Worm (Caenorhabditis elegans): Measurements from ENCODE around the gene phat-8.

The phat-8 gene

DNA sequence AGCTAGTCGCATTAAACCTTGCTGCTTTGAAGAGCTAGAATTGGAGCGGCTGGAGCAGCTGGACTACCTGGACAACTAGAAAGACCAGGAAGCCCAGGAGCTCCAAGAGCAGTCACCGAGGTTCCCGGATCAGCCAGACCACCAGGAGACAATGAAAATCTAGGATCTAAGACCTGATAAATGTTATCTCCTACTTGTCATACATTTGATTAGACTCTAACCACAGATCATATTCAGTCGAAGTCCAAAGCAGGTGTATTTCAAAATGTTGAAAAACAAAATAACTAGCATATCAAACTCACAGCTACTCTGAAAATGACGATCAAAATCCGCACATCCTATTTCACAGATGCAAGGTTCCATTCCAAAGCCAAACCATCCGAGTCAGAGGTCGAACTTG is 20.3 kb downstream of the phat-8 start, which contains the start of gene srz-6:
Gene srz-6 (plus strand): TSS at position 301 of the 400 bp plus-strand sequence.
- TF ChIP-seq unc-130 (tag; optimal IDR thresholded peaks at IDR 0.05) (no peak), pqm-1 (tag; optimal IDR thresholded peaks at IDR 0.05) (no peak), pax-3 (tag; optimal IDR thresholded peaks at IDR 0.05) (no peak), rnt-1 (tag; optimal IDR thresholded peaks at IDR 0.05) (no peak), unc-86 (tag; optimal IDR thresholded peaks at IDR 0.05) (no peak), C04F5.9 (tag; optimal IDR thresholded peaks at IDR 0.05) (no peak), ama-1 (optimal IDR thresholded peaks at IDR 0.05) (no peak), sup-37 (GFP tag; optimal IDR thresholded peaks at IDR 0.05) (no peak), aly-2 (tag; optimal IDR thresholded peaks at IDR 0.05) (no peak), mef-2 (tag; optimal IDR thresholded peaks at IDR 0.05) (no peak), ztf-11 (tag; optimal IDR thresholded peaks at IDR 0.05) (no peak), snu-23 (GFP tag; optimal IDR thresholded peaks at IDR 0.05) (no peak), nhr-20 (tag; optimal IDR thresholded peaks at IDR 0.05) (no peak), lin-14 (GFP tag; optimal IDR thresholded peaks at IDR 0.05) (no peak), efl-3 (GFP tag; optimal IDR thresholded peaks at IDR 0.05) (no peak), elt-3 (tag; optimal IDR thresholded peaks at IDR 0.05) (no peak)

DNA sequence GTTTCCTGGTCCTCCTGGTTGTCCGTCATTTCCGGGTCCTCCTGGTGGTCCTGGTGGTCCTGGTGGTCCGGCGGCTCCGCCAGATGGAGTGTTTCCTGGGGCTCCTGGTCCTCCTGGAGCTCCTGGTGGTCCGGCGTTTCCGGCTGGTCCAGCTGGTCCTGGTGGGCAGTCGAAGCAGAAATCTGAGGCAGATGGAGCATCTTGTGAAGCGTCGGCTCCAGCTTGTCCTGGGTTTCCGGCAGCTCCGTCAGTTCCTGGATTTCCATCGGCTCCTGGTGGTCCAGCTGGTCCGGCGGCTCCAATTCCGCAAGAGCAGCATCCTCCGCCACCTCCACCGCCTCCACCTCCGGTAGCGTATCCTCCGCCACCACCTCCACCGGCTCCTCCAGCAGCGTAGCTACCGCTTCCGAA is 22.5 kb downstream of the phat-8 start:
- TF ChIP-seq ceh-90 (tag; optimal IDR thresholded peaks at IDR 0.05) (no peak), ceh-8 (GFP tag; optimal IDR thresholded peaks at IDR 0.05) (peak; percentile 50), elt-2 (tag; optimal IDR thresholded peaks at IDR 0.05) (no peak), pag-3 (tag; optimal IDR thresholded peaks at IDR 0.05; ENCODE audit: borderline replicate concordance, insufficient read depth) (no peak), nhr-71 (tag; optimal IDR thresholded peaks at IDR 0.05) (no peak), nhr-77 (tag; optimal IDR thresholded peaks at IDR 0.05) (no peak), C34B4.2 (tag; optimal IDR thresholded peaks at IDR 0.05) (no peak), irx-1 (tag; optimal IDR thresholded peaks at IDR 0.05) (no peak)

DNA sequence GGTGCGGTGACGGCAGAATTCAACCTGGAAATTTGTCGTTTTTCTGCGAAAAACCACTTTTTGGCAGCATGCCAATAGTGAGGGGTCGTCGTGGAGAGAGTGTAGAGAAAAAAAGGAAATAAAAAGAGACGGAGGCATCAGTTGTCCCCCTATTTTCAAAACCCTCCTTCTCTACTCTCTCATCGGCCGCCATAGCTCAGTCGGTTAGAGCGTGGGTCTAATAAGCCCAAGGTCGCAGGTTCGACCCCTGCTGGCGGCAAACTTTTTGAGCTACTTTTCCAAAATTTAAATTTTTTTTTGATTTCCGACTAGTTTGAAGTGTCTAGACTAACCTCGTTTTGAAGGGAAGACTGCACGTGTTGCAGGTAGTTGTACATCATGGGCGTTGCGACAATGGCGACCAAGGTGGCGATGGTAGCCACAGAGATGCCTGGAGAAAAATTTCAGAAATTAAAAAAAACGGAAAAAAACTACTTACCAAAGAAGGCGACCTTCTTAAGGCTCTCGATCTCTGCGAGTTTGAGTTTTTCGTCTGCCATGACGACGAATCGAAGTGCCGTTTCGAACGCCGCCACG is 23.0 kb downstream of the phat-8 start, which contains the start of gene col-85:
Gene col-85 (minus strand): TSS at position 540 of the 576 bp plus-strand sequence.
- peak; percentile 19 for TF ChIP-seq F16B12.6 (tag; optimal IDR thresholded peaks at IDR 0.05)
- TF ChIP-seq lin-15B (tag; optimal IDR thresholded peaks at IDR 0.05): peak; percentile 16
- peak; percentile 49 for TF ChIP-seq aly-2 (tag; optimal IDR thresholded peaks at IDR 0.05)
- TF ChIP-seq ets-5 (GFP tag; IDR thresholded peaks at IDR 0.05): no peak
- no peak for TF ChIP-seq ama-1 (optimal IDR thresholded peaks at IDR 0.05)
- no peak for TF ChIP-seq pag-3 (tag; optimal IDR thresholded peaks at IDR 0.05; ENCODE audit: borderline replicate concordance, insufficient read depth)
- peak; percentile 72 for TF ChIP-seq nhr-85 (tag)
- peak; percentile 44 for TF ChIP-seq lir-3 (tag; optimal IDR thresholded peaks at IDR 0.05; ENCODE audit: poor library complexity)
- TF ChIP-seq unc-130 (tag; optimal IDR thresholded peaks at IDR 0.05): peak; percentile 12
- peak; percentile 44 to 66 (median 54) for TF ChIP-seq dpl-1 (GFP tag; optimal IDR thresholded peaks at IDR 0.05)
- peak; percentile 5 for TF ChIP-seq hpl-2 (GFP tag; optimal IDR thresholded peaks at IDR 0.05)
- no peak for TF ChIP-seq tlp-1 (tag; optimal IDR thresholded peaks at IDR 0.05)
- peak; percentile 23 for TF ChIP-seq elt-2 (tag; optimal IDR thresholded peaks at IDR 0.05)
- TF ChIP-seq nhr-11 (tag; optimal IDR thresholded peaks at IDR 0.05): no peak
- peak; percentile 11 for TF ChIP-seq pqm-1 (tag; optimal IDR thresholded peaks at IDR 0.05)
- TF ChIP-seq ztf-4 (tag; optimal IDR thresholded peaks at IDR 0.05): no peak
- TF ChIP-seq fkh-8 (tag; optimal IDR thresholded peaks at IDR 0.05): peak; percentile 83
- no peak for TF ChIP-seq unc-62 (GFP tag; optimal IDR thresholded peaks at IDR 0.05)
- TF ChIP-seq Y116A8C.19 (tag; optimal IDR thresholded peaks at IDR 0.05; ENCODE audit: borderline replicate concordance): no peak
- TF ChIP-seq nhr-237 (tag; optimal IDR thresholded peaks at IDR 0.05): no peak
- peak; percentile 70 for TF ChIP-seq nhr-77 (tag; optimal IDR thresholded peaks at IDR 0.05)
- peak in 1 of 2 experiments; percentile 47 for TF ChIP-seq mdl-1 (tag; optimal IDR thresholded peaks at IDR 0.05)
- peak; percentile 54 for TF ChIP-seq lin-13 (GFP tag; optimal IDR thresholded peaks at IDR 0.05)
- no peak for TF ChIP-seq sup-37 (GFP tag; optimal IDR thresholded peaks at IDR 0.05)
- peak; percentile 56 for TF ChIP-seq mep-1 (tag; optimal IDR thresholded peaks at IDR 0.05)
- TF ChIP-seq snpc-4 (tag; optimal IDR thresholded peaks at IDR 0.05): peak; percentile 90
- TF ChIP-seq fos-1 (tag; optimal IDR thresholded peaks at IDR 0.05): peak; percentile 69
- TF ChIP-seq fkh-4 (tag; optimal IDR thresholded peaks at IDR 0.05; ENCODE audit: borderline replicate concordance): no peak
- peak; percentile 57 to 68 for TF ChIP-seq lsy-2 (tag; optimal IDR thresholded peaks at IDR 0.05)
- TF ChIP-seq vab-15 (tag; optimal IDR thresholded peaks at IDR 0.05): peak; percentile 63
- no peak for TF ChIP-seq zag-1 (tag; optimal IDR thresholded peaks at IDR 0.05)
- no peak for TF ChIP-seq efl-3 (GFP tag; optimal IDR thresholded peaks at IDR 0.05)
- no peak for TF ChIP-seq hlh-4 (tag; optimal IDR thresholded peaks at IDR 0.05)
- TF ChIP-seq lin-14 (GFP tag; optimal IDR thresholded peaks at IDR 0.05): peak; percentile 74
